Fruit fly (Drosophila melanogaster): ENCODE data around the gene CG15169.

The CG15169 gene

DNA sequence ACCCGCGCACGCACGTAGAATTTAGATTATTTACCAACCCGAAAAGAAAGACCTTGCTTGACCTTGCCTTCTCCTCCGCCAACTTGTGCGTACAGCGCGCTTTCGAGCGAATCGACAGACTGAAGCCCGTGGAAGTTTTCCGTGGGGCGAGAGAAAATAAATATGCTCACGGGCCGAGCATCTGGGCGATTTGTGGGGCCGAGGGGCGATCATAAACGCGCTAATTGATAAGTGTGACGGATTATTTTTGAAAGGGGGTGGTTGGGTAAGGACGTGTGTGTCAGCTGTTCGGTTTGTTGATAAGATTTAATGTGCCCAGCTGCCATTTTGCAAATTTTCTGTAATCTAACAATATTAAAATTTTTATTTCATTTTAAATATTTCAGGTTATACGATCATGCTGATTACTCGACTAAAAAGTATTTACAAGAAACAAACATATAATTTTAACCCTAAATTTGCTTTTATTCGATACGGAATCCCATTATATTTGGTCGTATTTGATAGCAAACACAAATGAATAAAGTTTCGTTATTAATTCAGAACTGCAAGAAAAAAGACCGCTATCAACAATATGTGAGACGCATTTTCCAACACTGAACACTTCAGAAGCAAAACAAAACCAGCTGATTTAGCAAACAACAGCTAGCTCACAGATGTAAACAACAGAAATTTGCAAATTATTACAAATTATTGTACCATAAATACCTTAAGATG is 16.6 kb upstream of the CG15169 start, which contains the start of the genes L2HGDH and CG10431 (continued):
- TF ChIP-seq prd (optimal IDR thresholded peaks at IDR 0.05): no peak
- 0 out of 3 replicates have a peak, but pooled peaks have one; percentile 9 for TF ChIP-seq prd (GFP tag; IDR thresholded peaks at IDR 0.05)
- TF ChIP-seq CG9876 (GFP tag; optimal IDR thresholded peaks at IDR 0.05): no peak
- no peak for TF ChIP-seq cg (GFP tag; optimal IDR thresholded peaks at IDR 0.05)
- TF ChIP-seq CG17385 (GFP tag; optimal IDR thresholded peaks at IDR 0.05): peak; percentile 58
- peak; percentile 45 for TF ChIP-seq nerfin-1 (tag; optimal IDR thresholded peaks at IDR 0.05)
- no peak for TF ChIP-seq CG11560 (tag; IDR thresholded peaks at IDR 0.05)
- no peak for TF ChIP-seq CG17328 (GFP tag; IDR thresholded peaks at IDR 0.05)
- TF ChIP-seq gt (GFP tag; IDR thresholded peaks at IDR 0.05): no peak
- no peak for TF ChIP-seq Mes4 (GFP tag; optimal IDR thresholded peaks at IDR 0.05)
- no peak for TF ChIP-seq CG17912 (GFP tag; optimal IDR thresholded peaks at IDR 0.05)
- TF ChIP-seq CG7271 (tag; optimal IDR thresholded peaks at IDR 0.05): peak; percentile 43
- TF ChIP-seq bowl (GFP tag; IDR thresholded peaks at IDR 0.05): no peak
- TF ChIP-seq psq (GFP tag; optimal IDR thresholded peaks at IDR 0.05): no peak
- TF ChIP-seq CG15269 (tag; optimal IDR thresholded peaks at IDR 0.05): peak; percentile 62
- peak; percentile 51 for TF ChIP-seq HmgZ (tag; optimal IDR thresholded peaks at IDR 0.05)
- peak; percentile 25 for TF ChIP-seq ems (GFP tag; optimal IDR thresholded peaks at IDR 0.05)
- no peak for TF ChIP-seq CG30431 (GFP tag; optimal IDR thresholded peaks at IDR 0.05)
- TF ChIP-seq so (GFP tag; IDR thresholded peaks at IDR 0.05): 0 out of 3 replicates have a peak, but pooled peaks have one; percentile 32
- TF ChIP-seq CG2116 (GFP tag; optimal IDR thresholded peaks at IDR 0.05): peak; percentile 72
- peak; percentile 38 for TF ChIP-seq tap (tag; optimal IDR thresholded peaks at IDR 0.05)
- TF ChIP-seq Kr (GFP tag; optimal IDR thresholded peaks at IDR 0.05): no peak
- TF ChIP-seq Antp (GFP tag; optimal IDR thresholded peaks at IDR 0.05): peak; percentile 42
- no peak for TF ChIP-seq CG1832 (GFP tag; optimal IDR thresholded peaks at IDR 0.05)
- TF ChIP-seq CG12659 (GFP tag; optimal IDR thresholded peaks at IDR 0.05): peak; percentile 80
- TF ChIP-seq MTF-1 (GFP tag; optimal IDR thresholded peaks at IDR 0.05; ENCODE audit: borderline replicate concordance): peak; percentile 70
- TF ChIP-seq Xrp1 (GFP tag; IDR thresholded peaks at IDR 0.05): peak; percentile 36; the same call in 1 of the 2 replicates
- TF ChIP-seq Fer1 (GFP tag; optimal IDR thresholded peaks at IDR 0.05): peak; percentile 64
- peak; percentile 88 for TF ChIP-seq pros (GFP tag; optimal IDR thresholded peaks at IDR 0.05)
- 0 out of 3 replicates have a peak, but pooled peaks have one; percentile 51 for TF ChIP-seq ken (GFP tag; IDR thresholded peaks at IDR 0.05)
- peak; percentile 53 for TF ChIP-seq Oli (tag; optimal IDR thresholded peaks at IDR 0.05)
- no peak for TF ChIP-seq gsb (GFP tag; IDR thresholded peaks at IDR 0.05)
- no peak for TF ChIP-seq H2.0 (GFP tag; IDR thresholded peaks at IDR 0.05)
- TF ChIP-seq gro (GFP tag; optimal IDR thresholded peaks at IDR 0.05): peak; percentile 46
- TF ChIP-seq Spps (tag; optimal IDR thresholded peaks at IDR 0.05): peak; percentile 23
- peak; percentile 48 for TF ChIP-seq Hand (GFP tag; optimal IDR thresholded peaks at IDR 0.05)
- TF ChIP-seq ranshi (GFP tag; IDR thresholded peaks at IDR 0.05): no peak; the same call in 1 of the 2 replicates
- peak; percentile 42 for TF ChIP-seq dm (GFP tag; optimal IDR thresholded peaks at IDR 0.05)
- no peak for TF ChIP-seq Scr (GFP tag; IDR thresholded peaks at IDR 0.05; ENCODE audit: partially characterized antibody)
- no peak for TF ChIP-seq inv (GFP tag; IDR thresholded peaks at IDR 0.05; ENCODE audit: partially characterized antibody)
- peak; percentile 41 for TF ChIP-seq Ets97D (GFP tag; optimal IDR thresholded peaks at IDR 0.05)
- TF ChIP-seq phol (tag; optimal IDR thresholded peaks at IDR 0.05): peak; percentile 79
- peak; percentile 30 for TF ChIP-seq repo (GFP tag; optimal IDR thresholded peaks at IDR 0.05)
- no peak for TF ChIP-seq pb (GFP tag; optimal IDR thresholded peaks at IDR 0.05)
- peak; percentile 14 for TF ChIP-seq CG7786 (GFP tag; optimal IDR thresholded peaks at IDR 0.05)
- no peak for TF ChIP-seq ssp (GFP tag; IDR thresholded peaks at IDR 0.05)
- TF ChIP-seq CG10267 (tag; optimal IDR thresholded peaks at IDR 0.05): peak; percentile 98
- peak; percentile 46 for TF ChIP-seq CG32532 (GFP tag; IDR thresholded peaks at IDR 0.05)
- TF ChIP-seq CTCF (GFP tag; optimal IDR thresholded peaks at IDR 0.05): no peak
- no peak for TF ChIP-seq CG6654 (GFP tag; optimal IDR thresholded peaks at IDR 0.05)
- TF ChIP-seq Awh (GFP tag; IDR thresholded peaks at IDR 0.05): no peak

All from whole organism, embryonic.